Comparison of ENCODE assay signal across 2 worm cellular contexts in genomic region chrV:13839433-13839832, ce11.
TF ChIP-seq lines count a peak whose summit lies in the region.

Gene F55B12.10, plus strand, starts transcription at chrV:13839733.

TF ChIP-seq in whole organism, L4 larva, 104 proteins besides CTCF, POLR2A, EP300 and RAD21:
- peak; percentile 10 for TF ChIP-seq nhr-28 (tag; optimal IDR thresholded peaks at IDR 0.05; lab: Kevin White, UChicago)
- TF ChIP-seq Y5F2A.4 (GFP tag; optimal IDR thresholded peaks at IDR 0.05; lab: Kevin White, UChicago): no peak
- TF ChIP-seq lin-13 (GFP tag; optimal IDR thresholded peaks at IDR 0.05; lab: Kevin White, UChicago): no peak
- TF ChIP-seq mdl-1 (tag; optimal IDR thresholded peaks at IDR 0.05; lab: Kevin White, UChicago): peak in 1 of 2 experiments; percentile 66
- TF ChIP-seq lin-15B (tag; optimal IDR thresholded peaks at IDR 0.05; lab: Kevin White, UChicago): no peak
- no peak for TF ChIP-seq nhr-41 (GFP tag; IDR thresholded peaks at IDR 0.05; lab: Robert Waterston, UW)
- peak in 1 of 2 experiments; percentile 35 for TF ChIP-seq unc-62 (GFP tag; optimal IDR thresholded peaks at IDR 0.05 in 1 of 2; lab: Kevin White, UChicago)
- TF ChIP-seq unc-62 (tag; optimal IDR thresholded peaks at IDR 0.05; lab: Kevin White, UChicago): no peak

TF ChIP-seq in whole organism, young adult, 124 proteins besides CTCF, POLR2A, EP300 and RAD21:
- TF ChIP-seq K12H6.12 (tag; optimal IDR thresholded peaks at IDR 0.05; lab: Kevin White, UChicago) (peak; percentile 7), F55B11.4 (tag; optimal IDR thresholded peaks at IDR 0.05; lab: Kevin White, UChicago; ENCODE audit: borderline replicate concordance, insufficient read depth) (no peak)
